Fruit fly (Drosophila melanogaster) whole organism, embryonic: ENCODE measurements around the gene Tollo.

Experiments
- ATbp ChIP-seq: fragments of 200-800 bp; sonication (Bioruptor generic); optimal IDR thresholded peaks from 2 replicates; lab custom pipeline; 2017; ENCODE audit warnings: missing biosample characterization, mild to moderate bottlenecking, missing genetic modification characterization, missing genetic modification reagents
- BEAF-32 ChIP-seq: fragments of 200-800 bp; sonication (Bioruptor generic); optimal IDR thresholded peaks from 3 replicates; lab custom pipeline; 2017; ENCODE audit warnings: missing biosample characterization, missing genetic modification characterization, mild to moderate bottlenecking, moderate library complexity, missing genetic modification reagents
- CG12104 ChIP-seq: fragments of 200-800 bp; sonication (Bioruptor generic); optimal IDR thresholded peaks from 3 replicates; lab custom pipeline; 2016; ENCODE audit warnings: missing biosample characterization, missing genetic modification characterization
- CG12659 ChIP-seq: fragments of 200-800 bp; sonication (Bioruptor generic); optimal IDR thresholded peaks from 3 replicates; lab custom pipeline; 2017; ENCODE audit warnings: mild to moderate bottlenecking, missing biosample characterization, missing genetic modification reagents, missing genetic modification characterization
- CG14965 ChIP-seq: fragments of 200-800 bp; sonication (Bioruptor generic); optimal IDR thresholded peaks from 2 replicates; lab custom pipeline; 2016; ENCODE audit warnings: missing biosample characterization, missing genetic modification characterization, borderline replicate concordance
- CG15011 ChIP-seq: fragments of 200-800 bp; sonication (Bioruptor generic); optimal IDR thresholded peaks from 3 replicates; lab custom pipeline; 2018; ENCODE audit warnings: missing biosample characterization, mild to moderate bottlenecking, missing genetic modification characterization
- CG2875 ChIP-seq: fragments of 200-800 bp; sonication (Bioruptor generic); optimal IDR thresholded peaks from 2 replicates; lab custom pipeline; 2017; ENCODE audit warnings: missing biosample characterization, mild to moderate bottlenecking, missing genetic modification characterization, missing genetic modification reagents
- CG3281 ChIP-seq: fragments of 200-800 bp; sonication (Bioruptor generic); optimal IDR thresholded peaks from 3 replicates; lab custom pipeline; 2017; ENCODE audit warnings: missing biosample characterization, mild to moderate bottlenecking, missing genetic modification characterization
- CG6654 ChIP-seq: fragments of 200-800 bp; sonication (Bioruptor generic); optimal IDR thresholded peaks from 2 replicates; lab custom pipeline; 2017; ENCODE audit warnings: missing biosample characterization, mild to moderate bottlenecking, missing genetic modification characterization
- CG6813 ChIP-seq: fragments of 200-800 bp; sonication (Bioruptor generic); optimal IDR thresholded peaks from 2 replicates; lab custom pipeline; 2017; ENCODE audit warnings: missing biosample characterization, missing genetic modification characterization, mild to moderate bottlenecking, moderate library complexity, missing genetic modification reagents
- CG8290 ChIP-seq, 3 experiments: fragments of 200-800 bp; sonication (Bioruptor generic); optimal IDR thresholded peaks; 2 replicates each; lab custom pipeline; 2016 to 2019; ENCODE audit warnings: missing biosample characterization in 3 of 3, missing genetic modification characterization in 3 of 3, mild to moderate bottlenecking in 2 of 3, moderate library complexity in 1 of 3
- CG9727 ChIP-seq: fragments of 200-800 bp; sonication (Bioruptor generic); optimal IDR thresholded peaks from 3 replicates; lab custom pipeline; 2017; ENCODE audit warnings: missing biosample characterization, mild to moderate bottlenecking, missing genetic modification characterization
- D ChIP-seq, 2 experiments: fragments of 200-800 bp in 1 of 2; fragments of >200 bp in 1 of 2; sonication (Bioruptor generic) in 1 of 2; optimal IDR thresholded peaks; 2 replicates in 1 of 2; 3 replicates in 1 of 2; lab custom pipeline; 2017; ENCODE audit warnings: mild to moderate bottlenecking in 1 of 2, missing biosample characterization in 1 of 2, missing genetic modification characterization in 1 of 2, missing genetic modification reagents in 1 of 2
- D19A ChIP-seq: fragments of 200-800 bp; optimal IDR thresholded peaks from 3 replicates; lab custom pipeline; 2019; ENCODE audit warnings: missing biosample characterization, mild to moderate bottlenecking, missing genetic modification characterization, moderate library complexity
- D19B ChIP-seq: fragments of 200-800 bp; sonication (Bioruptor generic); optimal IDR thresholded peaks from 2 replicates; lab custom pipeline; 2017; ENCODE audit warnings: missing biosample characterization, mild to moderate bottlenecking, missing genetic modification characterization
- Fer3 ChIP-seq: fragments of 200-800 bp; sonication (Bioruptor generic); optimal IDR thresholded peaks from 2 replicates; lab custom pipeline; 2018; ENCODE audit warnings: missing biosample characterization, mild to moderate bottlenecking, missing genetic modification characterization, moderate library complexity
- HLH4C ChIP-seq: fragments of 200-800 bp; sonication (Bioruptor generic); IDR thresholded peaks from 3 replicates; pipeline ENCODE4 v1.3.6; 2022; ENCODE audit warnings: missing biosample characterization, missing genetic modification characterization; ENCODE audit not compliant: partially characterized antibody
- Hey ChIP-seq: fragments of 200-800 bp; sonication (Bioruptor generic); optimal IDR thresholded peaks from 3 replicates; lab custom pipeline; 2018; ENCODE audit warnings: missing biosample characterization, mild to moderate bottlenecking, missing genetic modification characterization
- Hmx ChIP-seq: fragments of 200-800 bp; sonication (Bioruptor generic); optimal IDR thresholded peaks from 2 replicates; lab custom pipeline; 2016; ENCODE audit warnings: missing biosample characterization, missing genetic modification characterization
- Lhr ChIP-seq: fragments of 200-800 bp; sonication (Bioruptor generic); optimal IDR thresholded peaks from 3 replicates; lab custom pipeline; 2017; ENCODE audit warnings: mild to moderate bottlenecking, missing biosample characterization, missing genetic modification reagents, missing genetic modification characterization
- Myb ChIP-seq: fragments of 200-800 bp; sonication (Bioruptor generic); optimal IDR thresholded peaks from 2 replicates; lab custom pipeline; 2016; ENCODE audit warnings: missing biosample characterization, missing genetic modification characterization
- NFAT ChIP-seq: fragments of 200-800 bp; sonication (Bioruptor generic); IDR thresholded peaks from 2 replicates; pipeline ENCODE4 v1.3.6; 2022; ENCODE audit warnings: missing biosample characterization, missing genetic modification characterization
- Nf-YA ChIP-seq: fragments of 200-800 bp; sonication (Bioruptor generic); IDR thresholded peaks from 2 replicates; pipeline ENCODE4 v1.3.6; 2022; ENCODE audit warnings: missing biosample characterization, missing genetic modification characterization
- Sox100B ChIP-seq: fragments of 200-800 bp; sonication (Bioruptor generic); optimal IDR thresholded peaks from 3 replicates; lab custom pipeline; 2018; ENCODE audit warnings: missing biosample characterization, mild to moderate bottlenecking, missing genetic modification characterization
- Xbp1 ChIP-seq: fragments of 200-800 bp; sonication (Bioruptor generic); optimal IDR thresholded peaks from 3 replicates; lab custom pipeline; 2016; ENCODE audit warnings: missing biosample characterization, mild to moderate bottlenecking, missing genetic modification characterization
- amos ChIP-seq: fragments of 200-800 bp; sonication (Bioruptor generic); IDR thresholded peaks from 2 replicates; pipeline ENCODE4 v1.3.6; 2022; ENCODE audit warnings: missing biosample characterization, missing genetic modification characterization; ENCODE audit not compliant: partially characterized antibody
- ash1 ChIP-seq: fragments of 200-800 bp; sonication (Bioruptor generic); optimal IDR thresholded peaks from 2 replicates; lab custom pipeline; 2018; ENCODE audit warnings: missing biosample characterization, mild to moderate bottlenecking, missing genetic modification characterization
- bsh ChIP-seq, 2 experiments: fragments of 200-800 bp; sonication (Bioruptor generic); optimal IDR thresholded peaks; 2 replicates each; lab custom pipeline; 2017 to 2018; ENCODE audit warnings: mild to moderate bottlenecking in 2 of 2, missing biosample characterization in 2 of 2, missing genetic modification characterization in 2 of 2, moderate library complexity in 1 of 2
- chif ChIP-seq, 2 experiments: fragments of 200-800 bp; sonication (Bioruptor generic); optimal IDR thresholded peaks; 3 replicates each; lab custom pipeline; 2016; ENCODE audit warnings: missing biosample characterization in 2 of 2, missing genetic modification characterization in 2 of 2
- ci ChIP-seq: fragments of 200-800 bp; sonication (Bioruptor generic); IDR thresholded peaks from 3 replicates; pipeline ENCODE4 v1.3.6; 2022; ENCODE audit warnings: missing biosample characterization, missing genetic modification characterization
- dmrt99B ChIP-seq: fragments of 200-800 bp; sonication (Bioruptor generic); optimal IDR thresholded peaks from 2 replicates; lab custom pipeline; 2018; ENCODE audit warnings: missing biosample characterization, mild to moderate bottlenecking, missing genetic modification characterization, moderate library complexity
- esg ChIP-seq: fragments of 200-800 bp; sonication (Bioruptor generic); conservative IDR thresholded peaks from 2 replicates; pipeline ENCODE4 v1.3.6; 2022; ENCODE audit warnings: missing biosample characterization, missing genetic modification characterization
- eve ChIP-seq, 2 experiments: fragments of >200 bp; optimal IDR thresholded peaks; 2 replicates each; lab custom pipeline; 2017; ENCODE audit warnings: missing biosample characterization in 2 of 2, missing genetic modification characterization in 2 of 2
- fd64A ChIP-seq: fragments of 200-800 bp; sonication (Bioruptor generic); optimal IDR thresholded peaks from 3 replicates; lab custom pipeline; 2018; ENCODE audit warnings: missing biosample characterization, mild to moderate bottlenecking, missing genetic modification characterization
- hth ChIP-seq: fragments of >200 bp; optimal IDR thresholded peaks from 2 replicates; lab custom pipeline; 2017; ENCODE audit warnings: inconsistent platforms
- kay ChIP-seq: fragments of 200-800 bp; sonication (Bioruptor generic); optimal IDR thresholded peaks from 2 replicates; lab custom pipeline; 2016; ENCODE audit warnings: missing biosample characterization, missing genetic modification characterization
- lola ChIP-seq, 3 experiments: fragments of >200 bp in 2 of 3; fragments of 200-800 bp in 1 of 3; sonication (Bioruptor generic) in 1 of 3; optimal IDR thresholded peaks; 2 replicates each; lab custom pipeline; 2017 to 2019; ENCODE audit warnings: missing biosample characterization in 3 of 3, missing genetic modification characterization in 3 of 3, mild to moderate bottlenecking in 1 of 3, moderate library complexity in 1 of 3
- nmo ChIP-seq: fragments of 200-800 bp; sonication (Bioruptor generic); optimal IDR thresholded peaks from 2 replicates; lab custom pipeline; 2018; ENCODE audit warnings: missing biosample characterization, mild to moderate bottlenecking, missing genetic modification characterization, moderate library complexity
- nom ChIP-seq: fragments of 200-800 bp; sonication (Bioruptor generic); optimal IDR thresholded peaks from 2 replicates; lab custom pipeline; 2017; ENCODE audit warnings: missing biosample characterization, missing genetic modification characterization, mild to moderate bottlenecking, moderate library complexity, missing genetic modification reagents
- org-1 ChIP-seq: fragments of 200-800 bp; sonication (Bioruptor generic); optimal IDR thresholded peaks from 2 replicates; lab custom pipeline; 2017; ENCODE audit warnings: missing biosample characterization, missing genetic modification characterization
- sna ChIP-seq: fragments of 200-800 bp; sonication (Bioruptor generic); IDR thresholded peaks from 2 replicates; pipeline ENCODE4 v1.3.6; 2022; ENCODE audit warnings: missing biosample characterization, missing genetic modification characterization; ENCODE audit not compliant: partially characterized antibody
- stc ChIP-seq: fragments of 200-800 bp; sonication (Bioruptor generic); IDR thresholded peaks from 2 replicates; pipeline ENCODE4 v1.3.6; 2022; ENCODE audit warnings: missing biosample characterization, missing genetic modification characterization
- tll ChIP-seq, 2 experiments: fragments of 200-800 bp in 1 of 2; fragments of >200 bp in 1 of 2; sonication (Bioruptor generic) in 1 of 2; optimal IDR thresholded peaks; 2 replicates each; lab custom pipeline; 2017 to 2019; ENCODE audit warnings: missing biosample characterization in 2 of 2, missing genetic modification characterization in 2 of 2, mild to moderate bottlenecking in 1 of 2, moderate library complexity in 1 of 2
- vfl ChIP-seq: fragments of 200-800 bp; sonication (Bioruptor generic); optimal IDR thresholded peaks from 2 replicates; lab custom pipeline; 2016; ENCODE audit warnings: missing biosample characterization, missing genetic modification characterization
- wor ChIP-seq: fragments of 200-800 bp; sonication (Bioruptor generic); IDR thresholded peaks from 2 replicates; pipeline ENCODE4 v1.3.6; 2022; ENCODE audit warnings: missing biosample characterization, missing genetic modification characterization
- zfh2 ChIP-seq: fragments of 200-800 bp; sonication (Bioruptor generic); optimal IDR thresholded peaks from 2 replicates; lab custom pipeline; 2016; ENCODE audit warnings: missing biosample characterization, missing genetic modification characterization

The Tollo gene

DNA sequence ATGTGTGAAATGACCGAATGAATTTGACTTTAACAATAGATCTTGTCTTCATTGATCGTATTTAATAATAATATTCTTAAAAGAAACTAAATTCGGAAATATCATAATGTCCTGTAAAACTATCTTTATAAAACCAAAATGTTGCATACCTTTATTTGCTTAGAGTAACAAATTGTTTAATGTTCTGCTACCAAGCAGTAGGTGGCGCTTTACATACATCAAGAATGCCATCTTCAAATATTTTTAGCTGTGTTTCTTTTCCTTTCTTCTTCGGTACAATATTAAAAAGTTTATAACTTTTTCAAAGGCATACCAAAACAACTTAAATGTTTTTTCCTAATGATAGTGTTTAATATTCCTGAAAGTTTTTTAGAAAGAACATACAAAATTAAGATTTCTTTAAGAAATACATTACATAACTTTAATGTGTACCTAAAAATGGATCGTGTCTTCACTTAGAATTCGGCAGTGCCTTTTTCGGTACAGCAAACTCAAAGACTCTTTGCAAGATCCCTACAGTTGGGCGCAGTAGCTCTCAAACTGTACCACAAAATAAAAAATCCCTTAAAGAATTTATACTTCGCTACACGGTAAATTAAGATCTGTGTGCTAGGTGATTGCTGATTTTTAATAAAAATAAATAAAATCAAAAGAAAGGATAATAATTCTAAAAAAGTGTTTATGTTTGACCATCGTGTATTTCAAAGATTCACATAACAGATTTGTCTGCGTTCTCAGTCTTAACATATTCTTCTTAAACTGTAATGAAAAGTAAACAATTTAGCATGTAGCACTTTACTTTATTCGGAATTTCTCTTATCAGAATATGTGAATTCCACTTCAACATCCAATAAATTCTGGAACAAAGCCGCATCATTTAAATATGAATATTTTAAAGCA is 32.5 kb downstream of the Tollo start:
- TF ChIP-seq Myb (GFP tag; lab: Kevin White, UChicago) (no peak), NFAT (GFP tag; lab: Robert Waterston, UW) (no peak), sna (GFP tag; lab: Robert Waterston, UW) (no peak), Sox100B (GFP tag; lab: Kevin White, UChicago) (no peak), tll (GFP tag; optimal IDR thresholded peaks at IDR 0.05; lab: Kevin White, UChicago) (no peak), Lhr (peak; percentile 2), CG2875 (GFP tag; lab: Kevin White, UChicago) (no peak), ci (GFP tag; lab: Robert Waterston, UW) (0 out of 3 replicates have a peak, but pooled peaks have one; percentile 7), eve (GFP tag; optimal IDR thresholded peaks at IDR 0.05; lab: Kevin White, UChicago) (no peak), CG8290 (GFP tag; optimal IDR thresholded peaks at IDR 0.05; lab: Kevin White, UChicago) (peak; percentile 18), CG8290 (tag; optimal IDR thresholded peaks at IDR 0.05; lab: Kevin White, UChicago) (no peak), zfh2 (GFP tag; lab: Kevin White, UChicago) (no peak), amos (GFP tag; lab: Robert Waterston, UW) (no peak), Fer3 (tag; lab: Kevin White, UChicago) (no peak), D19B (no peak), bsh (GFP tag; optimal IDR thresholded peaks at IDR 0.05; lab: Kevin White, UChicago) (peak in 1 of 2 experiments; percentile 21), stc (GFP tag; lab: Robert Waterston, UW) (no peak), ash1 (GFP tag; lab: Kevin White, UChicago) (no peak), ATbp (no peak), fd64A (no peak), CG6654 (peak; percentile 97), Xbp1 (GFP tag; lab: Kevin White, UChicago) (peak; percentile 21), D (optimal IDR thresholded peaks at IDR 0.05; lab: Kevin White, UChicago) (no peak), D (GFP tag; optimal IDR thresholded peaks at IDR 0.05; lab: Kevin White, UChicago) (no peak), CG12104 (no peak), D19A (tag; lab: Kevin White, UChicago) (peak; percentile 40), nom (GFP tag; lab: Kevin White, UChicago) (no peak), org-1 (no peak), CG12659 (no peak), CG6813 (no peak), hth (lab: Kevin White, UChicago) (no peak), lola (GFP tag; optimal IDR thresholded peaks at IDR 0.05; lab: Kevin White, UChicago) (no peak), CG14965 (GFP tag; lab: Kevin White, UChicago) (peak; percentile 96), wor (GFP tag; lab: Robert Waterston, UW) (no peak), CG15011 (no peak), Nf-YA (GFP tag; lab: Robert Waterston, UW) (no peak), Hmx (GFP tag; lab: Kevin White, UChicago) (no peak), CG3281 (GFP tag; lab: Kevin White, UChicago) (no peak), chif (GFP tag; optimal IDR thresholded peaks at IDR 0.05; lab: Kevin White, UChicago) (no peak), vfl (GFP tag; lab: Kevin White, UChicago) (no peak), nmo (GFP tag; lab: Kevin White, UChicago) (peak; percentile 2), HLH4C (no peak), Hey (tag; lab: Kevin White, UChicago) (no peak), BEAF-32 (GFP tag; lab: Kevin White, UChicago) (no peak), CG9727 (GFP tag; lab: Kevin White, UChicago) (no peak), esg (GFP tag; lab: Robert Waterston, UW) (no peak), dmrt99B (tag; lab: Kevin White, UChicago) (peak; percentile 0), kay (GFP tag; lab: Kevin White, UChicago) (no peak)
